Worm (Caenorhabditis elegans) whole organism, midembryonic: ENCODE results near the gene R10F2.5.
"Not testable (repeated sequence)": the region's sequence is repeated elsewhere in the genome, so short reads cannot be mapped to it uniquely, and the experiment has no call there.

ENCODE experiments used
- flt-1 ChIP-seq: fragments of 200-800 bp; sonication (Bioruptor generic); IDR thresholded peaks from 2 replicates; pipeline ENCODE4 v1.3.6; 2022; ENCODE audit warnings: missing genetic modification characterization, missing compliant biosample characterization
- ztf-23 ChIP-seq: fragments of 200-800 bp; sonication (Bioruptor generic); IDR thresholded peaks from 2 replicates; pipeline ENCODE4 v1.3.6; 2022; ENCODE audit warnings: missing genetic modification reagents, missing genetic modification characterization, missing compliant biosample characterization
- ztf-29 ChIP-seq: fragments of 200-800 bp; sonication (Bioruptor generic); IDR thresholded peaks from 2 replicates; pipeline ENCODE4 v1.3.6; 2022; ENCODE audit warnings: missing genetic modification reagents, missing genetic modification characterization, missing compliant biosample characterization

DNA sequence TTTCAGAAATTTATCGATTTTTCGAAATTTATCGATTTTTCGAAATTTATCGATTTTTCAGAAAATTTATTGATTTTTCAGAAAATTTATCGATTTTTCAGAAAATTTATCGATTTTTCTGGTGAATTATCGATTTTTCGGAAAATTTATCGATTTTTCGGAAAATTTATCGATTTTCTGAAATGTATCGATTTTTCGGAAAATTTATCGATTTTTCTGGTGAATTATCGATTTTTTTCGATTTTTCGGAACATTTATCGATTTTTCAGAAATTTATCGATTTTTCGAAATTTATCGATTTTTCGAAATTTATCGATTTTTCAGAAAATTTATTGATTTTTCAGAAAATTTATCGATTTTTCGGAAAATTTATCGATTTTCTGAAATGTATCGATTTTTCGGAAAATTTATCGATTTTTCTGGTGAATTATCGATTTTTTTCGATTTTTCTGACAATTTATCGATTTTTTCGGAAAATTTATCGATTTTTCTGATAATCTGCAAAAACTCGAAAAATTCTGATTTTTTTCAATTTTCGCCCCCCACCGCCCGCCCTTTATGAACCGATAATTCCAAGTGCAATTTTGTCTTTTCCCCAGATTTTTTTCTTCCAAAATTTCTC lies 36.3 kb upstream of the R10F2.5 start:
- TF ChIP-seq ztf-23, ztf-29, flt-1 (GFP tag; lab: Robert Waterston, UW): not testable (repeated sequence)
